Worm (Caenorhabditis elegans): ENCODE measurements around the gene C49C8.6.

C49C8.6 gene

DNA sequence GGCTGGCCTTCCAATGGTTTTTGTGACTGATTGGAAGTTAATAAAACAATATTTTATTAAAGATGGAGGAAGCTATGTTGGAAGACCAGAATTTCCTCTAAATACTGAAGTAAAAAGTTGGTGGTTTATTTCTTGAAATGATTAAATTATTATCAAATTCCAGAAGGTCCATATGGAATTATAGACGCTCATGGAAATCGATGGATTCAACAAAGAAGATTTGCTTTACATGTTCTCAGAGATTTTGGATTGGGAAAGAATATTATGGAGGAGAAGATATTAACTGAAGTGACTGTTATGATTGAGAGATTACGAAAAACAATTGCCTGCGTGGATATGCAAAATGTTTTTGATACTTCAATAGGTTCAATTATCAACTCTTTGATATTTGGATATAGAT, 42.7 kb downstream of the C49C8.6 start:
- no peak for TF ChIP-seq fkh-4 (tag; optimal IDR thresholded peaks at IDR 0.05; ENCODE audit: borderline replicate concordance)
- no peak for TF ChIP-seq unc-98 (GFP tag; IDR thresholded peaks at IDR 0.05)
- TF ChIP-seq ceh-63 (GFP tag; optimal IDR thresholded peaks at IDR 0.05), result no peak
- TF ChIP-seq lin-14 (GFP tag; optimal IDR thresholded peaks at IDR 0.05), result no peak
- TF ChIP-seq ama-1 (optimal IDR thresholded peaks at IDR 0.05), result no peak
- no peak for TF ChIP-seq unc-62 (GFP tag; optimal IDR thresholded peaks at IDR 0.05)

DNA sequence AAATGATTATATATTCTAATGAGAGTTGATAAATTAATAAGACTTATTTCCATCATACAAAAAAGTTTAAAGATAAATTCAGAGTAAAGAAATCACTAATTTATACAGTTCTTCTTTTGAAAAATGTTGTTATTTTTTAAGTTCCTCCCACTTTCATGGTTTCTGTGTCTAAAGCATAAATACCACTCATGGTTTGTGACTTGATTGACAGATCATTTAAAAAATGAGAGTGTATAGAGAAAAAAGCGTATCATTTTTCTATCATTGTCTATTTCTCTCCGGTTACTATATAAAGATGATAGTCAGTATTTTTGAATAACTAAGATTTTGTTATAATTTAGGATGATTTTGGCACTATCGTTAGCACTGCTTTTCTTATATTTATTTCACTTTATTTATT, 43.3 kb downstream of the C49C8.6 start, which contains the start of gene cyp-33E3:
Gene cyp-33E3, plus strand, starts transcription at position 316 of the 400 bp plus-strand sequence.
- TF ChIP-seq pqm-1 (tag; optimal IDR thresholded peaks at IDR 0.05) (no peak), lin-35 (GFP tag; optimal IDR thresholded peaks at IDR 0.05) (no peak), lin-14 (GFP tag; optimal IDR thresholded peaks at IDR 0.05) (peak; percentile 24), ceh-90 (tag; optimal IDR thresholded peaks at IDR 0.05) (no peak), nhr-76 (tag; optimal IDR thresholded peaks at IDR 0.05) (no peak), efl-1 (optimal IDR thresholded peaks at IDR 0.05) (no peak), efl-1 (GFP tag; optimal IDR thresholded peaks at IDR 0.05 in 1 of 2) (peak in 1 of 2 experiments; percentile 11)

ce11 chrIV:8611886-8612542, 46.0 kb downstream of the C49C8.6 start, which contains the start of the genes F42A9.17 and cyp-33E2:
Gene F42A9.17, minus strand, starts transcription at chrIV:8611936.
Gene cyp-33E2, plus strand, starts transcription at chrIV:8612334.
- TF ChIP-seq lin-14 (GFP tag; optimal IDR thresholded peaks at IDR 0.05) (peak; percentile 64), elt-2 (tag; optimal IDR thresholded peaks at IDR 0.05) (peak; percentile 60), isw-1 (GFP tag; IDR thresholded peaks at IDR 0.05) (no peak), skn-1 (tag; optimal IDR thresholded peaks at IDR 0.05) (no peak), ceh-90 (tag; optimal IDR thresholded peaks at IDR 0.05) (no peak)

DNA sequence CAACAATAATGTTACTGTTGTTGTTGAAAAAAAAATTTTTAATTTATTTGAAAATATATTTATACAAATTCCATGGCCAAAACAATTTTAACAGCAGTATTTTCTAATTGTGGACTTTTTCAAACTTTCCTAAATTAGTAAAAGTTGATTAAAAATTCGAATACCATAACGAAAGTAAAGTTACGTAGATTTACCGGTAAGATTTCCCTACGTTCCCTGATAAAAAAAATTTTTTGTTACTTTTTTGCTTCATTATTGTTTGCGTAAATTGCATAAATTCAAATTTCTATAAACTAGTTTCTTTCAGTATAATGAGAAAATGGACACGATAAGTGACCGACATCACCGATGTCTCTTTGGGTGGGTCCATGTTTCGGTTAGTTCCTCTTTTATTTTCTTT, 49.1 kb downstream of the C49C8.6 start, which contains the start of gene F42A9.6:
Gene F42A9.6, plus strand, starts transcription at position 301 of the 400 bp plus-strand sequence.
- no peak for TF ChIP-seq lin-13 (GFP tag; optimal IDR thresholded peaks at IDR 0.05)
- TF ChIP-seq blmp-1 (tag; optimal IDR thresholded peaks at IDR 0.05), result no peak
- no peak for TF ChIP-seq efl-1 (optimal IDR thresholded peaks at IDR 0.05)
- no peak for TF ChIP-seq efl-1 (GFP tag; optimal IDR thresholded peaks at IDR 0.05 in 1 of 2)
- no peak for TF ChIP-seq ceh-90 (tag; optimal IDR thresholded peaks at IDR 0.05)
- TF ChIP-seq unc-98 (GFP tag; IDR thresholded peaks at IDR 0.05), result no peak
- TF ChIP-seq nhr-76 (tag; optimal IDR thresholded peaks at IDR 0.05), result no peak
- TF ChIP-seq nhr-84 (tag; optimal IDR thresholded peaks at IDR 0.05), result no peak
- TF ChIP-seq xbp-1 (tag; optimal IDR thresholded peaks at IDR 0.05), result no peak
- no peak for TF ChIP-seq nhr-19 (GFP tag; conservative IDR thresholded peaks at IDR 0.05)
- no peak for TF ChIP-seq nhr-77 (tag; optimal IDR thresholded peaks at IDR 0.05)
- no peak for TF ChIP-seq lin-39 (tag; optimal IDR thresholded peaks at IDR 0.05)
- no peak for TF ChIP-seq irx-1 (tag; optimal IDR thresholded peaks at IDR 0.05)
- no peak for TF ChIP-seq lir-3 (tag; optimal IDR thresholded peaks at IDR 0.05; ENCODE audit: poor library complexity)
- no peak for TF ChIP-seq C34B4.2 (tag; optimal IDR thresholded peaks at IDR 0.05)

DNA sequence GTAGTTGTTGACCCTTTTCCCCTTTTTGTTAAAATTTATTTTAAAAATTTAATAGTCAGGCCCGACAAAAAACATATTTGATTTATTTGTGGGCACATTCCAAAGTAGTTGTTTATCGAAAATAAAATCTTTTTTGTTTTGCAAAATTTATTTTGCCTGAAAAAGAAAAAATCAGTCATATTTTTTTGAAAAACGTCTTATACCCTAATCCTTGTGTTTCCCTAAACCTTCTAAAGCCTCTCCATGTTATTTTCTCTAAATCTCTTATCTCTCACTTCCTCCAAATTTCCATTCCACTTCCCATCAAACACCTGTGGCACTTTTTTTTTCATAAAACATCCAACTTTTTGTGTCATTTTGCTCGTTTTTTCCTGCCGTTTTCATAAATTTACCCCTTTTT, 49.8 kb downstream of the C49C8.6 start:
- TF ChIP-seq rnt-1 (tag; optimal IDR thresholded peaks at IDR 0.05) (no peak), lin-14 (GFP tag; optimal IDR thresholded peaks at IDR 0.05) (no peak), nhr-47 (tag; optimal IDR thresholded peaks at IDR 0.05) (no peak)

Data from whole organism, L1 larva.